Worm (Caenorhabditis elegans) whole organism, mixed stage, embryonic: Measurements from ENCODE around the gene R10E4.7.

ENCODE experiments used
- elt-1 ChIP-seq: sonication (generic microtip); optimal IDR thresholded peaks from 2 replicates; lab custom pipeline; 2017; ENCODE audit warnings: missing genetic modification characterization, mild to moderate bottlenecking, missing compliant biosample characterization, antibody characterized with exemption, moderate library complexity, borderline replicate concordance; ENCODE audit not compliant: insufficient read depth
- nhr-237 ChIP-seq: fragments of 150-350 bp; optimal IDR thresholded peaks from 2 replicates; lab custom pipeline; 2014; ENCODE audit warnings: missing biosample characterization, missing genetic modification characterization
- nhr-28 ChIP-seq: fragments of 150-350 bp; optimal IDR thresholded peaks from 2 replicates; lab custom pipeline; 2014; ENCODE audit warnings: missing biosample characterization, missing genetic modification characterization
- sem-2 ChIP-seq: fragments of 200-800 bp; sonication (Bioruptor generic); optimal IDR thresholded peaks from 2 replicates; lab custom pipeline; 2018; ENCODE audit warnings: mild to moderate bottlenecking, missing genetic modification characterization, missing compliant biosample characterization

- no peak for TF ChIP-seq elt-1
- TF ChIP-seq sem-2 (GFP tag; lab: Kevin White, UChicago), result no peak
- no peak for TF ChIP-seq nhr-237
- TF ChIP-seq nhr-28 (tag; lab: Kevin White, UChicago), result no peak
Measured at ce11 chrIII:4335614-4336013, 41.0 kb downstream of the R10E4.7 start.
